Fruit fly (Drosophila melanogaster): ENCODE results near the gene Jon65Ai.

Gene Jon65Ai

DNA sequence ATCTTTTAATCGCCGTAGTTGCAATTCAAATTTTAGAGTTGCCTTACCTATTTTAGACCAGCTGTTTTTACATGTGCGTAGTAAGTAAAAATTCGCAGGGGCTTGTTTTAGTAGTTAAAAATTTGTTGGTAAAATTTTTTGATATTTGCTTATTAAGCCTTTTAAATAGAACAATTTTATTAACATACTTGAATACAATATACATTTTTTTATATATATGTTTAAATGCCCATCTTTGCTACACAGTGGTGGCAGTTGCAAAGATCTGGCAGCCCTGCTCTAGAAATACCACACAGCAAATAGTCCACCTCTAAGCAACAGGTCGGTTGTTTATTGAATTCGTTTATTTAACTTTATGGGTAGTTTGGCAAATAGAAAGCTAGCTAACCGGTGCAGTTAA, 40.5 kb upstream of the Jon65Ai start, which contains the start of the genes CG10467 and loj (continued):
- TF ChIP-seq vfl (GFP tag; optimal IDR thresholded peaks at IDR 0.05): peak; percentile 86
- TF ChIP-seq lbe (GFP tag; optimal IDR thresholded peaks at IDR 0.05): peak; percentile 75
- no peak for TF ChIP-seq Trl (optimal IDR thresholded peaks at IDR 0.05)
- peak; percentile 76 for TF ChIP-seq Trl (GFP tag; optimal IDR thresholded peaks at IDR 0.05)
- TF ChIP-seq Hr3 (GFP tag; optimal IDR thresholded peaks at IDR 0.05): peak; percentile 98
- peak; percentile 78 to 88 for TF ChIP-seq chif (GFP tag; optimal IDR thresholded peaks at IDR 0.05)
- TF ChIP-seq CG11398 (GFP tag; optimal IDR thresholded peaks at IDR 0.05): peak; percentile 23
- peak; percentile 85 for TF ChIP-seq CG2116 (GFP tag; optimal IDR thresholded peaks at IDR 0.05)
- peak; percentile 67 for TF ChIP-seq CG16863 (GFP tag; optimal IDR thresholded peaks at IDR 0.05)
- TF ChIP-seq nau (GFP tag; optimal IDR thresholded peaks at IDR 0.05): peak; percentile 79
- peak; percentile 56 for TF ChIP-seq CG3163 (GFP tag; optimal IDR thresholded peaks at IDR 0.05)
- TF ChIP-seq CG4328 (GFP tag; optimal IDR thresholded peaks at IDR 0.05): peak; percentile 91
- peak; percentile 98 for TF ChIP-seq esg (GFP tag; conservative IDR thresholded peaks at IDR 0.05)
- TF ChIP-seq CG11085 (GFP tag; IDR thresholded peaks at IDR 0.05): peak; percentile 97
- peak; percentile 88 for TF ChIP-seq gcm (GFP tag; optimal IDR thresholded peaks at IDR 0.05)
- TF ChIP-seq dm (GFP tag; optimal IDR thresholded peaks at IDR 0.05): peak; percentile 66
- TF ChIP-seq Dbx (GFP tag; IDR thresholded peaks at IDR 0.05): peak; percentile 98
- peak; percentile 88 for TF ChIP-seq Optix (GFP tag; IDR thresholded peaks at IDR 0.05)
- TF ChIP-seq CG18599 (GFP tag; optimal IDR thresholded peaks at IDR 0.05): peak; percentile 94
- TF ChIP-seq CG12391 (tag; optimal IDR thresholded peaks at IDR 0.05): peak; percentile 97
- TF ChIP-seq lab (GFP tag; optimal IDR thresholded peaks at IDR 0.05): peak; percentile 94
- TF ChIP-seq CG7271 (tag; optimal IDR thresholded peaks at IDR 0.05): peak; percentile 94
- peak; percentile 94 for TF ChIP-seq CG10979 (tag; optimal IDR thresholded peaks at IDR 0.05)
- TF ChIP-seq CG14441 (GFP tag; IDR thresholded peaks at IDR 0.05): peak; percentile 98
- TF ChIP-seq CG17612 (GFP tag; IDR thresholded peaks at IDR 0.05): peak; percentile 91
- TF ChIP-seq CG5245 (GFP tag; optimal IDR thresholded peaks at IDR 0.05): peak; percentile 93
- TF ChIP-seq CrebB (tag; optimal IDR thresholded peaks at IDR 0.05): peak; percentile 78
- TF ChIP-seq kay (GFP tag; optimal IDR thresholded peaks at IDR 0.05): peak; percentile 92
- peak; percentile 86 for TF ChIP-seq CG18011 (GFP tag; optimal IDR thresholded peaks at IDR 0.05)
- TF ChIP-seq Antp (GFP tag; optimal IDR thresholded peaks at IDR 0.05): peak; percentile 73
- no peak for TF ChIP-seq cg (GFP tag; optimal IDR thresholded peaks at IDR 0.05)
- peak; percentile 96 for TF ChIP-seq CG4730 (GFP tag; IDR thresholded peaks at IDR 0.05)
- TF ChIP-seq Sry-δ (GFP tag; optimal IDR thresholded peaks at IDR 0.05): peak; percentile 91
- peak; percentile 91 for TF ChIP-seq CG10543 (GFP tag; optimal IDR thresholded peaks at IDR 0.05)
- peak; percentile 87 for TF ChIP-seq jing (GFP tag; optimal IDR thresholded peaks at IDR 0.05)
- TF ChIP-seq Vsx1 (GFP tag; optimal IDR thresholded peaks at IDR 0.05): peak; percentile 73
- TF ChIP-seq da (GFP tag; optimal IDR thresholded peaks at IDR 0.05): peak; percentile 32
- peak; percentile 68 for TF ChIP-seq CG8089 (GFP tag; optimal IDR thresholded peaks at IDR 0.05)
- peak; percentile 45 for TF ChIP-seq her (GFP tag; optimal IDR thresholded peaks at IDR 0.05)
- peak; percentile 97 for TF ChIP-seq az2 (GFP tag; optimal IDR thresholded peaks at IDR 0.05)
- peak; percentile 97 for TF ChIP-seq Fer3 (tag; optimal IDR thresholded peaks at IDR 0.05)
- no peak for TF ChIP-seq br (optimal IDR thresholded peaks at IDR 0.05)
- peak; percentile 96 for TF ChIP-seq ase (GFP tag; IDR thresholded peaks at IDR 0.05)
- peak; percentile 92 for TF ChIP-seq peb (GFP tag; IDR thresholded peaks at IDR 0.05)
- peak; percentile 96 for TF ChIP-seq CG6689 (GFP tag; IDR thresholded peaks at IDR 0.05)
- peak; percentile 76 for TF ChIP-seq CG17912 (GFP tag; optimal IDR thresholded peaks at IDR 0.05)
- TF ChIP-seq Atf-2 (GFP tag; optimal IDR thresholded peaks at IDR 0.05): peak; percentile 60
- TF ChIP-seq CG9215 (GFP tag; IDR thresholded peaks at IDR 0.05): peak; percentile 96
- peak; percentile 98 for TF ChIP-seq Gug (GFP tag; IDR thresholded peaks at IDR 0.05)
- peak; percentile 74 for TF ChIP-seq CG1647 (GFP tag; optimal IDR thresholded peaks at IDR 0.05)
- peak; percentile 69 for TF ChIP-seq CG10431 (GFP tag; optimal IDR thresholded peaks at IDR 0.05)
- peak in 1 of 3 experiments; percentile 86 for TF ChIP-seq Stat92E (GFP tag; optimal IDR thresholded peaks at IDR 0.05)
